Fruit fly (Drosophila melanogaster) whole organism, embryonic: ENCODE results near the gene CG17300.
A peak's percentile ranks its signal among the peaks of the same experiment; 100 is the strongest.

Experiments used
- ATbp ChIP-seq: fragments of 200-800 bp; sonication (Bioruptor generic); optimal IDR thresholded peaks from 2 replicates; lab custom pipeline; 2017; ENCODE audit warnings: missing biosample characterization, mild to moderate bottlenecking, missing genetic modification characterization, missing genetic modification reagents
- Adf1 ChIP-seq: fragments of 200-800 bp; sonication (Bioruptor generic); IDR thresholded peaks from 2 replicates; pipeline ENCODE4 v1.3.6; 2022; ENCODE audit warnings: missing biosample characterization, missing genetic modification characterization
- CG10654 ChIP-seq: fragments of 200-800 bp; sonication (Bioruptor generic); optimal IDR thresholded peaks from 2 replicates; lab custom pipeline; 2016; ENCODE audit warnings: missing biosample characterization, missing genetic modification characterization
- CG10979 ChIP-seq: fragments of 200-800 bp; sonication (Bioruptor generic); optimal IDR thresholded peaks from 2 replicates; lab custom pipeline; 2018; ENCODE audit warnings: missing biosample characterization, mild to moderate bottlenecking, missing genetic modification characterization, moderate library complexity
- CG11247 ChIP-seq: fragments of 200-800 bp; sonication (Bioruptor generic); IDR thresholded peaks from 2 replicates; pipeline ENCODE4 v1.3.6; 2022; ENCODE audit warnings: missing biosample characterization, missing genetic modification characterization
- CG12769 ChIP-seq: fragments of 200-800 bp; sonication (Bioruptor generic); optimal IDR thresholded peaks from 2 replicates; lab custom pipeline; 2019; ENCODE audit warnings: missing biosample characterization, mild to moderate bottlenecking, missing genetic modification characterization, moderate library complexity
- CG13287 ChIP-seq: fragments of 200-800 bp; sonication (Bioruptor generic); IDR thresholded peaks from 2 replicates; pipeline ENCODE4 v1.3.6; 2022; ENCODE audit warnings: missing biosample characterization, missing genetic modification characterization; ENCODE audit not compliant: partially characterized antibody
- CG14050 ChIP-seq: fragments of 200-800 bp; sonication (Bioruptor generic); IDR thresholded peaks from 3 replicates; pipeline ENCODE4 v1.3.6; 2022; ENCODE audit warnings: missing biosample characterization, missing genetic modification characterization
- CG17385 ChIP-seq: fragments of 200-800 bp; sonication (Bioruptor generic); optimal IDR thresholded peaks from 3 replicates; lab custom pipeline; 2018; ENCODE audit warnings: missing biosample characterization, mild to moderate bottlenecking, missing genetic modification characterization
- CG17829 ChIP-seq: fragments of 200-800 bp; optimal IDR thresholded peaks from 2 replicates; lab custom pipeline; 2019; ENCODE audit warnings: missing biosample characterization, mild to moderate bottlenecking, missing genetic modification characterization, moderate library complexity
- CG18599 ChIP-seq: fragments of 200-800 bp; sonication (Bioruptor generic); optimal IDR thresholded peaks from 3 replicates; lab custom pipeline; 2017; ENCODE audit warnings: missing biosample characterization, missing genetic modification characterization, mild to moderate bottlenecking, moderate library complexity, missing genetic modification reagents
- CG2199 ChIP-seq: fragments of 200-800 bp; sonication (Bioruptor generic); IDR thresholded peaks from 3 replicates; pipeline ENCODE4 v1.3.6; 2022; ENCODE audit warnings: missing biosample characterization, missing genetic modification characterization
- CG2889 ChIP-seq: fragments of 200-800 bp; sonication (Bioruptor generic); IDR thresholded peaks from 3 replicates; pipeline ENCODE4 v1.3.6; 2022; ENCODE audit warnings: missing biosample characterization, missing genetic modification characterization
- CG34224 ChIP-seq: fragments of 200-800 bp; sonication (Bioruptor generic); IDR thresholded peaks from 3 replicates; pipeline ENCODE4 v1.3.6; 2022; ENCODE audit warnings: missing biosample characterization, missing genetic modification characterization; ENCODE audit not compliant: partially characterized antibody
- CG3995 ChIP-seq: fragments of 200-800 bp; sonication (Bioruptor generic); optimal IDR thresholded peaks from 3 replicates; lab custom pipeline; 2016; ENCODE audit warnings: missing biosample characterization, missing genetic modification characterization
- CG8478 ChIP-seq: fragments of >200 bp; optimal IDR thresholded peaks from 2 replicates; lab custom pipeline; 2018
- CG9437 ChIP-seq: fragments of 200-800 bp; sonication (Bioruptor generic); optimal IDR thresholded peaks from 2 replicates; lab custom pipeline; 2018; ENCODE audit warnings: missing biosample characterization, mild to moderate bottlenecking, missing genetic modification characterization
- CTCF ChIP-seq: fragments of 200-800 bp; sonication (Bioruptor generic); optimal IDR thresholded peaks from 2 replicates; lab custom pipeline; 2017; ENCODE audit warnings: missing biosample characterization, mild to moderate bottlenecking, missing genetic modification characterization, moderate library complexity
- Dad ChIP-seq: fragments of 200-800 bp; sonication (Bioruptor generic); optimal IDR thresholded peaks from 3 replicates; lab custom pipeline; 2016; ENCODE audit warnings: missing biosample characterization, missing genetic modification characterization
- Dref ChIP-seq: fragments of 200-800 bp; sonication (Bioruptor generic); IDR thresholded peaks from 2 replicates; pipeline ENCODE4 v1.3.6; 2022; ENCODE audit warnings: missing biosample characterization, missing genetic modification characterization
- E2f1 ChIP-seq: fragments of 200-800 bp; sonication (Bioruptor generic); IDR thresholded peaks from 2 replicates; pipeline ENCODE4 v1.3.6; 2022; ENCODE audit warnings: missing biosample characterization, missing genetic modification characterization
- ERR ChIP-seq: fragments of 200-800 bp; sonication (Bioruptor generic); optimal IDR thresholded peaks from 2 replicates; lab custom pipeline; 2016; ENCODE audit warnings: missing biosample characterization, missing genetic modification characterization
- Fer1 ChIP-seq: fragments of 200-800 bp; sonication (Bioruptor generic); optimal IDR thresholded peaks from 2 replicates; lab custom pipeline; 2017; ENCODE audit warnings: missing biosample characterization, mild to moderate bottlenecking, missing genetic modification characterization
- HHEX ChIP-seq: fragments of 200-800 bp; sonication (Bioruptor generic); optimal IDR thresholded peaks from 3 replicates; lab custom pipeline; 2017; ENCODE audit warnings: missing biosample characterization, mild to moderate bottlenecking, missing genetic modification characterization, missing genetic modification reagents
- Hr78 ChIP-seq, 2 experiments: fragments of 200-800 bp in 1 of 2; fragments of >200 bp in 1 of 2; sonication (Bioruptor generic) in 1 of 2; optimal IDR thresholded peaks; 2 replicates each; lab custom pipeline; 2017 to 2019; ENCODE audit warnings: missing biosample characterization in 2 of 2, missing genetic modification characterization in 2 of 2, mild to moderate bottlenecking in 1 of 2, moderate library complexity in 1 of 2
- Meics ChIP-seq: fragments of 200-800 bp; sonication (Bioruptor generic); optimal IDR thresholded peaks from 2 replicates; lab custom pipeline; 2017; ENCODE audit warnings: missing biosample characterization, mild to moderate bottlenecking, missing genetic modification characterization
- Mes4 ChIP-seq: fragments of 200-800 bp; sonication (Bioruptor generic); optimal IDR thresholded peaks from 2 replicates; lab custom pipeline; 2016; ENCODE audit warnings: missing biosample characterization, missing genetic modification characterization
- NC2β ChIP-seq: fragments of 200-800 bp; sonication (Bioruptor generic); optimal IDR thresholded peaks from 2 replicates; lab custom pipeline; 2016; ENCODE audit warnings: missing biosample characterization, missing genetic modification characterization
- Nf-YA ChIP-seq: fragments of 200-800 bp; sonication (Bioruptor generic); IDR thresholded peaks from 2 replicates; pipeline ENCODE4 v1.3.6; 2022; ENCODE audit warnings: missing biosample characterization, missing genetic modification characterization
- Optix ChIP-seq: fragments of 200-800 bp; sonication (Bioruptor generic); IDR thresholded peaks from 3 replicates; pipeline ENCODE4 v1.3.6; 2022; ENCODE audit warnings: missing biosample characterization, missing genetic modification characterization
- Sry-δ ChIP-seq: fragments of 200-800 bp; sonication (Bioruptor generic); optimal IDR thresholded peaks from 2 replicates; lab custom pipeline; 2016; ENCODE audit warnings: missing biosample characterization, missing genetic modification characterization
- bcd ChIP-seq: fragments of 200-800 bp; sonication (Bioruptor generic); optimal IDR thresholded peaks from 2 replicates; lab custom pipeline; 2017; ENCODE audit warnings: missing biosample characterization, mild to moderate bottlenecking, missing genetic modification characterization
- cg ChIP-seq: fragments of 200-800 bp; sonication (Bioruptor generic); optimal IDR thresholded peaks from 3 replicates; lab custom pipeline; 2019; ENCODE audit warnings: missing biosample characterization, mild to moderate bottlenecking, missing genetic modification characterization, moderate library complexity
- crol ChIP-seq: fragments of 200-800 bp; sonication (Bioruptor generic); IDR thresholded peaks from 2 replicates; pipeline ENCODE4 v1.3.6; 2022; ENCODE audit warnings: missing biosample characterization, missing genetic modification characterization
- dimm ChIP-seq: fragments of 200-800 bp; sonication (Bioruptor generic); IDR thresholded peaks from 2 replicates; pipeline ENCODE4 v1.3.6; 2022; ENCODE audit warnings: missing biosample characterization, missing genetic modification characterization
- fd3F ChIP-seq: fragments of 200-800 bp; sonication (Bioruptor generic); optimal IDR thresholded peaks from 2 replicates; lab custom pipeline; 2018; ENCODE audit warnings: missing biosample characterization, mild to moderate bottlenecking, missing genetic modification characterization, moderate library complexity
- fru ChIP-seq: fragments of >200 bp; optimal IDR thresholded peaks from 2 replicates; lab custom pipeline; 2017
- gt ChIP-seq: fragments of 200-800 bp; sonication (Bioruptor generic); IDR thresholded peaks from 2 replicates; pipeline ENCODE4 v1.3.6; 2022; ENCODE audit warnings: missing biosample characterization, missing genetic modification characterization
- her ChIP-seq: fragments of 200-800 bp; sonication (Bioruptor generic); optimal IDR thresholded peaks from 2 replicates; lab custom pipeline; 2016; ENCODE audit warnings: missing biosample characterization, missing genetic modification characterization
- mld ChIP-seq: fragments of 200-800 bp; sonication (Bioruptor generic); IDR thresholded peaks from 3 replicates; pipeline ENCODE4 v1.3.6; 2022; ENCODE audit warnings: missing biosample characterization, missing genetic modification characterization; ENCODE audit not compliant: partially characterized antibody
- nau ChIP-seq: fragments of 200-800 bp; sonication (Bioruptor generic); optimal IDR thresholded peaks from 3 replicates; lab custom pipeline; 2017; ENCODE audit warnings: missing biosample characterization, mild to moderate bottlenecking, missing genetic modification characterization, missing genetic modification reagents
- nerfin-1 ChIP-seq: fragments of 200-800 bp; sonication (Bioruptor generic); optimal IDR thresholded peaks from 3 replicates; lab custom pipeline; 2019; ENCODE audit warnings: missing biosample characterization, mild to moderate bottlenecking, missing genetic modification characterization, moderate library complexity
- odd ChIP-seq: fragments of 200-800 bp; sonication (Bioruptor generic); optimal IDR thresholded peaks from 2 replicates; lab custom pipeline; 2017; ENCODE audit warnings: missing biosample characterization, mild to moderate bottlenecking, missing genetic modification characterization
- psq ChIP-seq: fragments of 200-800 bp; sonication (Bioruptor generic); optimal IDR thresholded peaks from 2 replicates; lab custom pipeline; 2017; ENCODE audit warnings: missing biosample characterization, missing genetic modification characterization
- pum ChIP-seq: fragments of 200-800 bp; sonication (Bioruptor generic); optimal IDR thresholded peaks from 2 replicates; lab custom pipeline; 2016; ENCODE audit warnings: missing biosample characterization, missing genetic modification characterization
- repo ChIP-seq: fragments of 200-800 bp; sonication (Bioruptor generic); optimal IDR thresholded peaks from 2 replicates; lab custom pipeline; 2016; ENCODE audit warnings: missing biosample characterization, missing genetic modification characterization
- shn ChIP-seq: fragments of 200-800 bp; sonication (Bioruptor generic); optimal IDR thresholded peaks from 3 replicates; lab custom pipeline; 2016; ENCODE audit warnings: missing biosample characterization, missing genetic modification characterization
- sr ChIP-seq: fragments of 200-800 bp; sonication (Bioruptor generic); IDR thresholded peaks from 3 replicates; pipeline ENCODE4 v1.3.6; 2022; ENCODE audit warnings: missing biosample characterization, missing genetic modification characterization
- stwl ChIP-seq: fragments of 200-800 bp; sonication (Bioruptor generic); optimal IDR thresholded peaks from 3 replicates; lab custom pipeline; 2018; ENCODE audit warnings: missing biosample characterization, mild to moderate bottlenecking, missing genetic modification characterization, moderate library complexity
- unpg ChIP-seq: fragments of 200-800 bp; sonication (Bioruptor generic); optimal IDR thresholded peaks from 3 replicates; lab custom pipeline; 2018; ENCODE audit warnings: missing biosample characterization, mild to moderate bottlenecking, missing genetic modification characterization, moderate library complexity
- vnd ChIP-seq: fragments of 200-800 bp; sonication (Bioruptor generic); IDR thresholded peaks from 3 replicates; pipeline ENCODE4 v1.3.6; 2022; ENCODE audit warnings: missing biosample characterization, missing genetic modification characterization; ENCODE audit not compliant: partially characterized antibody
- vvl ChIP-seq: fragments of 200-800 bp; sonication (Bioruptor generic); IDR thresholded peaks from 2 replicates; pipeline ENCODE4 v1.3.6; 2022; ENCODE audit warnings: missing biosample characterization, missing genetic modification characterization

The CG17300 gene

DNA sequence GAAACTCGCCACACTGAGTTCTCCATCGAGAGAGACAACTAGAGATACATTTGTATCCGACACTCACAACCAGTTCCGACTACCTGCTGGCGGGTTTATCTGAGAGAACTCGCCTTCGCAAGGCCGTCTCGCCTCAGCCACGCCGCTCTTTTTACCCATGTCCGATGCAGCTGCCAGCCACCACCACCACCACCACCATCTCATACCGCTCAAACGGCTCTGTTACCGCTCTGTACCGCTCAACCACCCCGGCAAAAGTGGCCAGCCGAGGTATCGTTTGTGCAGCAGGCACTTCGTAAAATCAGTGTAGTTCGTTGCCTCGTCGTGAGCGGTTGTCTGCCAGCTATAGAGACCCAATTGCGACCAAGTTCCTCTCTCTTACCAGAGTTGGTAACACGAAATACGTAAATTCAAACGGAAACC lies 26.9 kb upstream of the CG17300 start, which contains the start of gene trn (continued):
- peak; percentile 65 for TF ChIP-seq CG13287 (GFP tag; lab: Robert Waterston, UW)
- TF ChIP-seq CG9437 (GFP tag; lab: Kevin White, UChicago): peak; percentile 50
- TF ChIP-seq CG8478: peak; percentile 40
- TF ChIP-seq Mes4 (GFP tag; lab: Kevin White, UChicago): peak; percentile 44
- TF ChIP-seq pum: no peak
- TF ChIP-seq CG3995 (GFP tag; lab: Kevin White, UChicago): no peak
- TF ChIP-seq vnd: 0 out of 3 replicates have a peak, but pooled peaks have one; percentile 35
- no peak for TF ChIP-seq gt
- TF ChIP-seq CG18599: peak; percentile 39
- peak; percentile 60; the same call in 2 of the 3 replicates for TF ChIP-seq sr (GFP tag; lab: Robert Waterston, UW)
- TF ChIP-seq Dref (GFP tag; lab: Robert Waterston, UW): no peak
- TF ChIP-seq odd (GFP tag; lab: Kevin White, UChicago): peak; percentile 41
- peak; percentile 15 for TF ChIP-seq Meics (GFP tag; lab: Kevin White, UChicago)
- no peak for TF ChIP-seq CG2889 (GFP tag; lab: Robert Waterston, UW)
- TF ChIP-seq CG10979 (tag; lab: Kevin White, UChicago): peak; percentile 15
- TF ChIP-seq CG2199: peak; percentile 85
- no peak for TF ChIP-seq Sry-δ
- no peak for TF ChIP-seq fd3F (GFP tag; lab: Kevin White, UChicago)
- 0 out of 2 replicates have a peak, but pooled peaks have one; percentile 39 for TF ChIP-seq CG11247 (GFP tag; lab: Robert Waterston, UW)
- peak; percentile 14 for TF ChIP-seq NC2β (GFP tag; lab: Kevin White, UChicago)
- no peak; the same call in 1 of the 2 replicates for TF ChIP-seq E2f1 (GFP tag; lab: Robert Waterston, UW)
- peak; percentile 68 for TF ChIP-seq CTCF
- no peak for TF ChIP-seq Fer1 (GFP tag; lab: Kevin White, UChicago)
- TF ChIP-seq nerfin-1 (tag; lab: Kevin White, UChicago): peak; percentile 39
- peak; percentile 61 for TF ChIP-seq nau (GFP tag; lab: Kevin White, UChicago)
- no peak for TF ChIP-seq dimm (GFP tag; lab: Robert Waterston, UW)
- TF ChIP-seq vvl: peak; percentile 69
- no peak for TF ChIP-seq CG10654 (GFP tag; lab: Kevin White, UChicago)
- TF ChIP-seq CG14050 (GFP tag; lab: Robert Waterston, UW): 0 out of 3 replicates have a peak, but pooled peaks have one; percentile 15
- no peak for TF ChIP-seq Nf-YA
- peak; percentile 46 for TF ChIP-seq ERR (GFP tag; lab: Kevin White, UChicago)
- TF ChIP-seq psq (GFP tag; lab: Kevin White, UChicago): no peak
- peak; percentile 35 for TF ChIP-seq repo (GFP tag; lab: Kevin White, UChicago)
- peak; percentile 38; the same call in 1 of the 2 replicates for TF ChIP-seq Adf1 (GFP tag; lab: Robert Waterston, UW)
- TF ChIP-seq CG12769: peak; percentile 45
- peak; percentile 53; the same call in 1 of the 3 replicates for TF ChIP-seq mld (GFP tag; lab: Robert Waterston, UW)
- TF ChIP-seq HHEX (GFP tag; lab: Kevin White, UChicago): peak; percentile 31
- TF ChIP-seq bcd (GFP tag; lab: Kevin White, UChicago): no peak
- peak; percentile 25 for TF ChIP-seq shn (GFP tag; lab: Kevin White, UChicago)
- peak; percentile 72 for TF ChIP-seq cg (GFP tag; lab: Kevin White, UChicago)
- peak; percentile 51 for TF ChIP-seq CG17385 (GFP tag; lab: Kevin White, UChicago)
- peak; percentile 18 for TF ChIP-seq unpg (GFP tag; lab: Kevin White, UChicago)
- TF ChIP-seq CG17829: peak; percentile 60
- peak; percentile 55 for TF ChIP-seq crol
- TF ChIP-seq Optix (GFP tag; lab: Robert Waterston, UW): no peak
- TF ChIP-seq Hr78 (GFP tag; optimal IDR thresholded peaks at IDR 0.05; lab: Kevin White, UChicago): peak in 1 of 2 experiments; percentile 20
- peak; percentile 58 for TF ChIP-seq her
- TF ChIP-seq CG34224: peak; percentile 55; the same call in 2 of the 3 replicates
- TF ChIP-seq Dad: peak; percentile 5
- peak; percentile 15 for TF ChIP-seq ATbp
- TF ChIP-seq fru (lab: Kevin White, UChicago): no peak
- TF ChIP-seq stwl (tag; lab: Kevin White, UChicago): peak; percentile 19
